Worm (Caenorhabditis elegans) whole organism, dauer: Measurements from ENCODE around the gene ubc-24.
"Not testable (repeated sequence)": the region's sequence is repeated elsewhere in the genome, so short reads cannot be mapped to it uniquely, and the experiment has no call there.

Source experiments
- unc-62 ChIP-seq: sonication (generic microtip); optimal IDR thresholded peaks from 2 replicates; lab custom pipeline; 2017; ENCODE audit warnings: missing biosample characterization, missing genetic modification reagents, missing genetic modification characterization

The ubc-24 gene

DNA sequence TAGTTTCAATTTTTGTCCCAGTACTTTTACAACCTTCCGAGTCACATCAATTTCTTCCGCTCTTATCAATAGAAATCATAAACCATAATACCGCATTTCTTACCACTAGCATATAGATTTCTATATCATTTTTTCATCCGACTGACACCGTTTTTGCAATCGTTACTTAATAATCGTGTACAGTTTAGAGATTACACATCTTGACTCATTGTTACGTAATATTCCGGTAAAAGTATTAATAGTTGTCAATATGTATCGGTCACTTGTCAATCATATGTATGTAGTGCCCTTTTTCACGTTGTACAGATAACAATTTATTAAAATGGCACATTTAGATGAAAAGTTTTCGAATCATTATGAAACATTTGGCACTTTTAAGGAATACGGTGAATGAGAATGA is 5.4 kb upstream of the ubc-24 start:
- TF ChIP-seq unc-62 = no peak

- TF ChIP-seq unc-62 = no peak
Observed at ce11 chrII:8404748-8405147, 655 bp upstream of the ubc-24 start, which contains the start of gene skpo-1. TSS of gene skpo-1 (minus strand) at chrII:8404848.

- TF ChIP-seq unc-62 = no peak
Observed at ce11 chrII:8407491-8407890, 2.1 kb downstream of the ubc-24 start, which contains the start of gene sra-13. TSS of gene sra-13 (plus strand) at chrII:8407685.

ce11 chrII:8409538-8409937 is 4.1 kb downstream of the ubc-24 start:
- TF ChIP-seq unc-62 = no peak

ce11 chrII:8411002-8411401 is 5.6 kb downstream of the ubc-24 start:
- TF ChIP-seq unc-62 = no peak

DNA sequence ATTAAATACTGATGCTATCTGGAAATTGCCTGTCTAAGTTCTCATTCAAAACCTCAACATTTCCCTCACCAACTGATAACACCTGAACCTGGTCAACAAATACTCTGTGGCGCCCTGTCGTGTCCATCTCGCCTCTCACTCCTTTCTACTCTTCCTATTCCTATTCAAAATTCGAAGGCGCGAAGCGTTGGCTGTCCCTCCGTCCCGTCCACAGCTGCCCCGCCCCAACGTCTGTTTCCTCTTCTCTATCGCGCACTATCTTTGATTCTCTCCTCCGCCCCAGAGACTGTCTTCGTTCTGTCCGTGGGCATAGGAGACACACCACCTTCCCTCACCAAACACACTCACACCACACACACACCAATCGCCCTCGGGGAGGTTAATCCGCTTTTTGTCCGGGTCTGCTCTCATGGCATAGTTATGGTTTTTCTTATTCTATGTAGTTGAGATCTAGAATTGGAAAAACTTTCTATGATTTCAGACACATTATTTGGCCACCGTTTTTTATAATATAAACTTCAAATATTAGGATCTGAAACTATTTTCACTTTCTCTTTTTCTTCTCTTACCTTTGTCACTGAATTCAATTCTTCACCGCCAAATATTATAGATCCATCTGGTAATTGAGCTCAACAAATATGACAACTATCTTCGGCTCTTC is 6.8 kb downstream of the ubc-24 start, which contains the start of gene efl-3:
TSS of gene efl-3 (plus strand) at position 611 of the 661 bp plus-strand sequence.
- TF ChIP-seq unc-62 = no peak

DNA sequence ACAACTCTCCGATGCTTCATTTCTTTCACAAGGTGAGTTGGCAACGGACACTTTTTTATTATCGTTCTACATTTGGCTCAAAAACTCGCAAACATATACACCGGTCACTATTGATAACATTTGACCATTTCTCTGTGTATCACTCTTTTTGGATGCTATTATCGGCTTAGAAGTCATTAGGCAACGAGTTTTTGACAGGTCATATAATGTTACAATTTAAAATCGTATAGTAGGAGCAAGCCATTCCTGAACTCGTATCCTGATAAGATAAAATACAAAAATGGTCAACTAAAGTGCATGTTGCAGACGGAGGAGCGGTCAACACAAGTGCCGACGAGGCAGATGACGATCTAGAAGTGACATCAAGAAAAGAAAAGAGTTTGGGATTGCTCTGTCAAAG is 7.5 kb downstream of the ubc-24 start:
- no peak for TF ChIP-seq unc-62

DNA sequence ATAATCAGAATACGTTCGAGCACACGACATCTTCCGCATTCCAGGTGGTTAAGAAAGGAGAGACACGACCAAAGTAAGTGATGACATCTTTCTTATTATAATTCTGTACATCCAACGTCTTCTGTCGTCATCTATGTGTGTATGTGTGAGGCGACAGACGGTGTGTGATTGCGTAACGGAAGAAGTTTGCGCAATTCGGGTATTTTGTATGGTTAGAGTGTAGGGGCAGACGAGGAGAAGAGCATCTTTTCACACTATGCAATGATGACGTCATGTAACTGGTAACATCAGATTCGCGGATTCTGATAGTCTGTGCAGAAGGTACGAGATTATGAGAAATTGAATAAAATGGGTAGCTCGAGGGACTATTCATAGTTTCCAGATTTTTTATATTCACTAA is 9.6 kb downstream of the ubc-24 start:
- TF ChIP-seq unc-62 = no peak

- no peak for TF ChIP-seq unc-62
Observed at ce11 chrII:8415462-8416037, 10.1 kb downstream of the ubc-24 start.

DNA sequence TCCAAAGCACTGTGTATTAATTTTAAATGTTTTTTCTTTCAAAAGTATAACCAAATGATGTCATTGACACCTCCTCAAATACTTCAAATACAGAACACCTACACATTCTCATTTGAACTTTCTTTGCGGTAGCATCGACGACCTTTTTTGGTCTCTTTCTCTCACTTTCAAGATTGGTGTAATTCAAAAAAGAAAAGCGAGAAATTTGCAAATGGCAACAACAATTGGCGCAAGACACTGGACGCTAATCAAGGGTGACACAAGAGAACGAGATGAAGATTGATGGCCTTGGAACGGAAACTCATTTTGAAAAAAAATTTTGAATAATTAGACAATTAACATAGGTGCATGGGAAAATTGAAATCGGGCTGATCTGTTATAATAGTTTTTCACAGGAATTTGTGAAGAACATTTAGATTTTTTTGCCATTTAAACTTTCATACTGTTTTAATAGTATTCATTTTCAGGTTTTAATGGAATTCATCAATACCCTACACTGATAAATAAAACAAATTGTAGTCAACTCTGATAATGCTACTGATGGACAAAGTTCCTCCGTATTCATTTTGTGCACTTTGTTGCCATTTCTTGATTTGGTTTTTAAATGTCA is 11.8 kb downstream of the ubc-24 start, which contains the start of gene fdgt-2:
TSS of gene fdgt-2 (plus strand) at position 560 of the 610 bp plus-strand sequence.
- no peak for TF ChIP-seq unc-62

- no peak for TF ChIP-seq unc-62
Observed at ce11 chrII:8419015-8419414, 13.6 kb downstream of the ubc-24 start.

- not testable (repeated sequence) for TF ChIP-seq unc-62
Observed at ce11 chrII:8419798-8420197, 14.4 kb downstream of the ubc-24 start, which contains the start of gene F14E5.8. TSS of gene F14E5.8 (plus strand) at chrII:8420098.

DNA sequence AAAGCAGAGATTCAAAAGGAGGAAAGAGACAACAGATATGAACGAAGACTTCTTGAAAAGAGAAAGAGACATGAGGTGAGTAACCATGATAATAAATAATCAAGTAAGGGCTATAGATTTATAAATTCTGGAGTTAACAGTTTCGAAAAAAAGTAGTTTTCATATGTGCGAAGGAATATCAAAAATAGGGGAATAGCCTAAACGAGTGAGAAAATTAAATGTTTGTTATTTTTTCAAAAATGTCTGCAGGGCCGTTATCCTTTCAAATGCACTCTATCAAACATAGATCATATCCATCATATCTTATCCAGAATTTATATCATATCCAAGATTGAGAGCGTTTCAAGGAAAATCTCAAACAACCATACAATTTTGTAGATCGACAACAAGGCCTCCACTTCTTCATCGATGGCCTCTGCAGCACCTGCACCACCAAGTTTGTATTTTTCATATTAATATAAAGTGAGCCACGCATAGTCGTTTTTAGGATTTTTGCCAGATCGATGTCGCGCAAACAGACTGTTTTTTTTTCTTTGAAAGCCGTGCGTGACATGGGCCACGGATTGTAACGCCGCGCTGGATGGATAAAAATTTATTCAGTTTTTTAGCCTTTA is 15.5 kb downstream of the ubc-24 start:
- TF ChIP-seq unc-62 = no peak

ce11 chrII:8428758-8428946 is 23.2 kb downstream of the ubc-24 start, which contains the start of gene F14E5.2:
TSS of gene F14E5.2 (minus strand) at chrII:8428858.
- no peak for TF ChIP-seq unc-62

DNA sequence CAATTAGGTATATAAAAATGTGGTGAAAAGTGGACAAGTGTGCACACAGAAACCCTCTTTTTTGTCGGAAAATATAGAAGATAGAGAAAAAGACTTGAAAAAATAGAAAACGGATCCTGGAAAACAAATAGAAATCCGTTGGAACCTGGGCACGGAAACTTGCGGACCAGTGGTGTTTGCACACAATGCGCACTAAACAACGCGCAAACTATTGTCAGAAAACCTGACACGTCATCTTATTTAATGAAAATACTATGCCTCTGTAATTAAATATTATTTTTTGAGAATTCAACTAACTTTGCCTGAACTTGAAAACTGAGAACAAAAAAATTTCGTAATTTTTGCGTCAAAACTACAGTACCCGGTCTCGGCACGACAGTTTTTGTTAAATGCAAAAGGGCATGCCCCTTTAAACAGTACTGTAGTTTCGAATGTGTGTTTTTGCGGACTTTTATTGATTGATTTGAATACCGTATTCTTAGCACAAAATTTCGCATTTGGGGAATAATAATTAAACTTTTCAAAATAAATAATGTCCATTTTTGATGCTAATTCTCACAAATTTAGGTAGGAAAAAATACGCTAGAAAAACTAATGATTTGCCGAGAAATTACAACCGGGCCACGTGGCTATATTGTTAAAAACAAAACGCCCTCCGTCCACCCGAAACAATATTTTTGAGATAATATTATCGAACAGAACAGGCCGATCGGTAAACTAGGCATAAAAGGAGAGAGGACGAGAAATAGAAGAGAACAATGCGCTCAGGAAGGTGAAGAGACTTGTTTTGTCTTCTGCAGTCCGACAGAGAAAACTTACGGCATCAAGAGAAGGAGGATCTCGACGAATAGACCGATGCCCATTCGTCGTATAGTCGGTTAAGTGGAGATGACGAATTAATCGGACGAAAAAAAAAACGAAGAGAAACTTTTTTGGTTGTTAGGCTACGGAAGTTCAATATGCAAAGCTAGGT is 23.8 kb downstream of the ubc-24 start:
- no peak for TF ChIP-seq unc-62

DNA sequence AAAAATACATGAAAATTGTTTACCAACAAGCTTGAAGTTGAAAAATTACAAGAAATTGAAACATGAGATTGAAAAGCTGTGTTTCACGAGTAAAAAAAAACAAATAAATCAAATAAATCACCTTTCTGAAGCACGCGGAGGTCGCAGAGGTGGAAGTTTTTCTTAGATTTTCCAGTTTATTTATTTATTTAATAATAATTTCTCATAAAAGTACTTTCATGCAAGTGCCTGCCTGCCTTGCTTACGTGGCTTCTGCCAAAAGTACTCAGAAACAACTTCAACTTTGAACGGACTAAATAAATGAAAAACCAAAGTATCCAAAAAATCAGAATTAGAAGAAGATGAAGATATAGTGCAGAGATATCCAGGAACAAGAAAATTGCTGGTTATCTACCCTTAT is 26.6 kb downstream of the ubc-24 start, which contains the start of gene acp-2:
TSS of gene acp-2 (minus strand) at position 101 of the 400 bp plus-strand sequence.
- no peak for TF ChIP-seq unc-62
